Fruit fly (Drosophila melanogaster): ENCODE measurements around the gene CG43221.
A peak's percentile ranks its signal among the peaks of the same experiment; 100 is the strongest.

Gene CG43221

DNA sequence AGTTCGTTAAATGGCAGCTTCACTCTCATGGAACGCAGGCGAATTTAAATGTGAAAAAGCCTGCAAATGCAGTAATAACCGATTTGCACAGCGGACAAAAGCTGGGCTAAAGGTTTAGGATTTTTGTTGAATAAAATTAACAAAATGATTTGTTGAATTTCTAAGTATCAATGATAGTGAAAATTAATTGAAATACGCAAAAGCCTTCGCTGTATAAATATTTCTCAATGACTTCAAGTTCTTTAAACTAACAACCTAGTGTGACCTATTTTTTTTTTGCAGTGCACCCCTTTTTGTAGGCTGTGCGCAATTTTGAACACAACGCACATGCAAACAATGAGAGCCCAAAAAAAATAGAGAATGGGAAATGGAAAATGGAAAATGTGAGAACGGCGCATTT lies 18.6 kb upstream of the CG43221 start:
- TF ChIP-seq CG16779 (tag; optimal IDR thresholded peaks at IDR 0.05) (no peak), acj6 (GFP tag; optimal IDR thresholded peaks at IDR 0.05) (peak; percentile 61), CG8119 (GFP tag; IDR thresholded peaks at IDR 0.05) (peak; percentile 73), Sox15 (GFP tag; optimal IDR thresholded peaks at IDR 0.05) (no peak), dac (GFP tag; optimal IDR thresholded peaks at IDR 0.05) (no peak), Met (GFP tag; optimal IDR thresholded peaks at IDR 0.05) (no peak), esn (GFP tag; optimal IDR thresholded peaks at IDR 0.05) (peak; percentile 26), net (GFP tag; optimal IDR thresholded peaks at IDR 0.05) (no peak), CG8632 (GFP tag; optimal IDR thresholded peaks at IDR 0.05) (peak; percentile 24), CG15336 (GFP tag; IDR thresholded peaks at IDR 0.05) (peak; percentile 75), CG6163 (GFP tag; IDR thresholded peaks at IDR 0.05) (peak; percentile 42; the same call in 1 of the 3 replicates), fkh (GFP tag; optimal IDR thresholded peaks at IDR 0.05) (no peak), Ets96B (tag; optimal IDR thresholded peaks at IDR 0.05) (peak; percentile 6), Ets21C (GFP tag; optimal IDR thresholded peaks at IDR 0.05) (no peak), CG34406 (GFP tag; optimal IDR thresholded peaks at IDR 0.05) (no peak), CG3919 (GFP tag; optimal IDR thresholded peaks at IDR 0.05) (peak; percentile 2), Sox14 (GFP tag; optimal IDR thresholded peaks at IDR 0.05) (peak; percentile 46), Gug (GFP tag; IDR thresholded peaks at IDR 0.05) (peak; percentile 39), CG6276 (GFP tag; optimal IDR thresholded peaks at IDR 0.05) (peak; percentile 39), salr (GFP tag; optimal IDR thresholded peaks at IDR 0.05) (no peak), CG8319 (GFP tag; optimal IDR thresholded peaks at IDR 0.05) (no peak), Sox102F (GFP tag; optimal IDR thresholded peaks at IDR 0.05) (no peak), CG6854 (GFP tag; optimal IDR thresholded peaks at IDR 0.05) (no peak), CG11294 (GFP tag; IDR thresholded peaks at IDR 0.05) (no peak), topi (GFP tag; optimal IDR thresholded peaks at IDR 0.05) (no peak), cyc (GFP tag; optimal IDR thresholded peaks at IDR 0.05) (no peak), Blimp-1 (GFP tag; optimal IDR thresholded peaks at IDR 0.05) (no peak), Eip93F (GFP tag; optimal IDR thresholded peaks at IDR 0.05) (no peak), OdsH (GFP tag; optimal IDR thresholded peaks at IDR 0.05) (peak; percentile 46), CG31627 (GFP tag; optimal IDR thresholded peaks at IDR 0.05) (peak; percentile 17), lz (GFP tag; optimal IDR thresholded peaks at IDR 0.05) (peak; percentile 7), dsx (GFP tag; optimal IDR thresholded peaks at IDR 0.05; ENCODE audit: poor library complexity, severe bottlenecking) (no peak), achi (GFP tag; optimal IDR thresholded peaks at IDR 0.05) (peak; percentile 34), CG7368 (GFP tag; optimal IDR thresholded peaks at IDR 0.05) (no peak), CG3032 (tag; optimal IDR thresholded peaks at IDR 0.05) (no peak), CG11902 (GFP tag; optimal IDR thresholded peaks at IDR 0.05) (no peak), CG4318 (GFP tag; optimal IDR thresholded peaks at IDR 0.05) (no peak), Eip75B (GFP tag; optimal IDR thresholded peaks at IDR 0.05) (peak; percentile 49), CG10631 (GFP tag; optimal IDR thresholded peaks at IDR 0.05) (peak; percentile 46), Eip78C (GFP tag) (peak; percentile 84), CG6808 (GFP tag; optimal IDR thresholded peaks at IDR 0.05) (no peak), fd59A (GFP tag; optimal IDR thresholded peaks at IDR 0.05) (no peak), CG6792 (GFP tag; optimal IDR thresholded peaks at IDR 0.05) (peak; percentile 30), eg (GFP tag; IDR thresholded peaks at IDR 0.05) (peak; percentile 58), ss (GFP tag; optimal IDR thresholded peaks at IDR 0.05) (no peak), Hr38 (GFP tag; optimal IDR thresholded peaks at IDR 0.05) (no peak), pdm3 (GFP tag; optimal IDR thresholded peaks at IDR 0.05) (peak; percentile 49), CG9139 (GFP tag; optimal IDR thresholded peaks at IDR 0.05) (no peak), CG32006 (GFP tag; optimal IDR thresholded peaks at IDR 0.05) (peak; percentile 65), fd85E (GFP tag; optimal IDR thresholded peaks at IDR 0.05) (no peak), Hr39 (GFP tag; optimal IDR thresholded peaks at IDR 0.05) (no peak), CG11762 (GFP tag; optimal IDR thresholded peaks at IDR 0.05; ENCODE audit: insufficient read depth) (no peak), Lpt (GFP tag; optimal IDR thresholded peaks at IDR 0.05) (peak; percentile 63)
